Worm (Caenorhabditis elegans) whole organism, L2 larva: ENCODE data around the gene scl-1.

Experiments
- C34F6.9 ChIP-seq: fragments of 150-350 bp; optimal IDR thresholded peaks from 2 replicates; lab custom pipeline; 2014; ENCODE audit warnings: missing biosample characterization, missing genetic modification characterization
- F13H6.1 ChIP-seq: sonication (generic microtip); optimal IDR thresholded peaks from 2 replicates; lab custom pipeline; 2016; ENCODE audit warnings: missing genetic modification characterization, missing compliant biosample characterization
- Y55F3AM.14 ChIP-seq: fragments of 200-800 bp; sonication (Bioruptor generic); optimal IDR thresholded peaks from 2 replicates; lab custom pipeline; 2018; ENCODE audit warnings: mild to moderate bottlenecking, missing genetic modification characterization, missing compliant biosample characterization
- ZK546.5 ChIP-seq: sonication (generic microtip); optimal IDR thresholded peaks from 2 replicates; lab custom pipeline; 2017; ENCODE audit warnings: missing biosample characterization, missing genetic modification characterization
- alr-1 ChIP-seq: fragments of 150-350 bp; optimal IDR thresholded peaks from 2 replicates; lab custom pipeline; 2014; ENCODE audit warnings: missing biosample characterization, missing genetic modification characterization
- ama-1 ChIP-seq: fragments of 150-350 bp; optimal IDR thresholded peaks from 2 replicates; lab custom pipeline; 2018; ENCODE audit warnings: inconsistent platforms
- blmp-1 ChIP-seq: sonication (generic microtip); optimal IDR thresholded peaks from 2 replicates; lab custom pipeline; 2017; ENCODE audit warnings: missing genetic modification characterization, mild to moderate bottlenecking, missing compliant biosample characterization, antibody characterized with exemption, moderate library complexity; ENCODE audit not compliant: insufficient read depth
- crh-2 ChIP-seq: sonication (generic microtip); optimal IDR thresholded peaks from 2 replicates; lab custom pipeline; 2017; ENCODE audit warnings: missing biosample characterization, missing genetic modification characterization
- dmd-4 ChIP-seq: sonication (generic microtip); optimal IDR thresholded peaks from 2 replicates; lab custom pipeline; 2017; ENCODE audit warnings: missing biosample characterization, missing genetic modification characterization
- egl-27 ChIP-seq: sonication (generic microtip); optimal IDR thresholded peaks from 3 replicates; lab custom pipeline; 2017; ENCODE audit warnings: missing biosample characterization, missing genetic modification reagents, missing genetic modification characterization
- elt-1 ChIP-seq: fragments of 150-350 bp; optimal IDR thresholded peaks from 2 replicates; lab custom pipeline; 2014; ENCODE audit warnings: missing biosample characterization, missing genetic modification characterization
- elt-3 ChIP-seq: sonication (generic microtip); optimal IDR thresholded peaks from 2 replicates; lab custom pipeline; 2017; ENCODE audit warnings: missing biosample characterization, missing genetic modification characterization
- fos-1 ChIP-seq: fragments of 150-350 bp; optimal IDR thresholded peaks from 2 replicates; lab custom pipeline; 2014; ENCODE audit warnings: missing biosample characterization, missing genetic modification characterization
- gmeb-1 ChIP-seq: fragments of 150-350 bp; optimal IDR thresholded peaks from 2 replicates; lab custom pipeline; 2014; ENCODE audit warnings: missing biosample characterization, missing genetic modification characterization
- lin-11 ChIP-seq: fragments of 150-350 bp; sonication (generic microtip); optimal IDR thresholded peaks from 2 replicates; lab custom pipeline; 2014; ENCODE audit warnings: missing biosample characterization, missing genetic modification characterization, inconsistent platforms, mixed read lengths
- lin-13 ChIP-seq: fragments of 150-350 bp; optimal IDR thresholded peaks from 2 replicates; lab custom pipeline; 2014; ENCODE audit warnings: missing biosample characterization, missing genetic modification reagents, missing genetic modification characterization
- lin-39 ChIP-seq: fragments of 150-350 bp; optimal IDR thresholded peaks from 2 replicates; lab custom pipeline; 2014; ENCODE audit warnings: missing biosample characterization, missing genetic modification reagents, missing genetic modification characterization
- lsy-2 ChIP-seq, 2 experiments: fragments of 150-350 bp in 1 of 2; sonication (generic microtip) in 1 of 2; optimal IDR thresholded peaks; 2 replicates each; lab custom pipeline; 2014 to 2017; ENCODE audit warnings: missing biosample characterization in 2 of 2, missing genetic modification characterization in 2 of 2
- mab-5 ChIP-seq: fragments of 150-350 bp; optimal IDR thresholded peaks from 2 replicates; lab custom pipeline; 2014; ENCODE audit warnings: missing biosample characterization, missing genetic modification characterization
- mdl-1 ChIP-seq, 2 experiments: fragments of 150-350 bp in 1 of 2; sonication (generic microtip) in 1 of 2; optimal IDR thresholded peaks; 2 replicates each; lab custom pipeline; 2017; ENCODE audit warnings: missing biosample characterization in 2 of 2, missing genetic modification characterization in 2 of 2
- nhr-11 ChIP-seq: fragments of 150-350 bp; optimal IDR thresholded peaks from 2 replicates; lab custom pipeline; 2014; ENCODE audit warnings: missing biosample characterization, missing genetic modification characterization
- nhr-129 ChIP-seq: fragments of 150-350 bp; optimal IDR thresholded peaks from 2 replicates; lab custom pipeline; 2014; ENCODE audit warnings: missing biosample characterization, missing genetic modification characterization
- nhr-21 ChIP-seq: fragments of 150-350 bp; optimal IDR thresholded peaks from 2 replicates; lab custom pipeline; 2014; ENCODE audit warnings: missing biosample characterization, missing genetic modification characterization
- nhr-23 ChIP-seq: fragments of 150-350 bp; optimal IDR thresholded peaks from 2 replicates; lab custom pipeline; 2014; ENCODE audit warnings: missing biosample characterization, missing genetic modification reagents, missing genetic modification characterization
- nhr-237 ChIP-seq: fragments of 150-350 bp; optimal IDR thresholded peaks from 2 replicates; lab custom pipeline; 2014; ENCODE audit warnings: missing biosample characterization, missing genetic modification characterization
- nhr-25 ChIP-seq: fragments of 150-350 bp; sonication (generic microtip); optimal IDR thresholded peaks from 3 replicates; lab custom pipeline; 2014; ENCODE audit warnings: missing biosample characterization, missing genetic modification characterization
- nhr-77 ChIP-seq: fragments of 150-350 bp; optimal IDR thresholded peaks from 2 replicates; lab custom pipeline; 2014; ENCODE audit warnings: missing biosample characterization, missing genetic modification characterization
- sma-3 ChIP-seq: sonication (generic microtip); optimal IDR thresholded peaks from 2 replicates; lab custom pipeline; 2016; ENCODE audit warnings: missing genetic modification reagents, missing genetic modification characterization, missing compliant biosample characterization
- sma-9 ChIP-seq, 2 experiments: fragments of 150-350 bp in 1 of 2; sonication (generic microtip) in 1 of 2; optimal IDR thresholded peaks; 2 replicates each; lab custom pipeline; 2014 to 2016; ENCODE audit warnings: missing genetic modification characterization in 2 of 2, mild to moderate bottlenecking in 1 of 2, missing biosample characterization in 1 of 2, missing compliant biosample characterization in 1 of 2, missing genetic modification reagents in 1 of 2, moderate library complexity in 1 of 2
- snpc-4 ChIP-seq: fragments of 150-350 bp; optimal IDR thresholded peaks from 2 replicates; lab custom pipeline; 2014; ENCODE audit warnings: missing biosample characterization, missing genetic modification characterization
- unc-55 ChIP-seq: fragments of 150-350 bp; sonication (generic microtip); optimal IDR thresholded peaks from 3 replicates; lab custom pipeline; 2014; ENCODE audit warnings: missing biosample characterization, missing genetic modification reagents, missing genetic modification characterization
- ztf-1 ChIP-seq: fragments of 200-800 bp; sonication (Bioruptor generic); conservative IDR thresholded peaks from 2 replicates; pipeline ENCODE4 v1.3.6; 2022; ENCODE audit warnings: missing genetic modification characterization, missing compliant biosample characterization
- ztf-11 ChIP-seq: sonication (generic microtip); optimal IDR thresholded peaks from 2 replicates; lab custom pipeline; 2017; ENCODE audit warnings: missing biosample characterization, missing genetic modification characterization
- ztf-4 ChIP-seq: fragments of 150-350 bp; optimal IDR thresholded peaks from 2 replicates; lab custom pipeline; 2014; ENCODE audit warnings: missing biosample characterization, missing genetic modification characterization

Gene scl-1

DNA sequence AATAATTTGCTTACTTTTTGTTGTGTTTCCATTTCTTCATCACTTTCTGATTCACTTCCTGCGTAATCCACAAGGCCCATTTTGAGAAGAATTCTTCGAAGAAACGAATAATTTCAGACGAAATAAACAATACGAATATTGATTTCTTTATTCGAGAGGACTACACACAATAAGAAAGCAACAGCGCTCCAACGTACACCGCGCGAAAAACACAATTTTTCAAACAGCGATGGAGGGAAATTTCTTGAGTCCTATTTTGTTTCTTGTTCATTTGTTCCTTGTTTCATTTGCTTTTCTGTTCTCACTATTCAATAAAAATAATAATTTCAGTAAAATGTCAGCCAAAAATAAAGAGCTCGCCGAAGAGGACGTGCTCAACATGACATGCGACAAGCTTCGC is 37.6 kb downstream of the scl-1 start, which contains the start of the genes prcc-1 and C39E9.12 (continued):
- TF ChIP-seq ZK546.5 (tag; lab: Kevin White, UChicago), result no peak
- no peak for TF ChIP-seq lin-39 (tag; lab: Kevin White, UChicago)
- peak; percentile 47 for TF ChIP-seq sma-3
- TF ChIP-seq lsy-2 (tag; optimal IDR thresholded peaks at IDR 0.05; lab: Kevin White, UChicago), result peak; percentile 31 to 86
- TF ChIP-seq unc-55, result peak; percentile 94
- TF ChIP-seq elt-1 (tag; lab: Kevin White, UChicago), result no peak
- TF ChIP-seq fos-1 (tag; lab: Kevin White, UChicago), result peak; percentile 32
- TF ChIP-seq elt-3 (tag; lab: Kevin White, UChicago), result no peak
- TF ChIP-seq nhr-11 (tag; lab: Kevin White, UChicago), result no peak
- TF ChIP-seq ztf-11, result no peak
- TF ChIP-seq sma-9 (GFP tag; optimal IDR thresholded peaks at IDR 0.05; lab: Kevin White, UChicago), result peak; percentile 54
- no peak for TF ChIP-seq sma-9 (tag; optimal IDR thresholded peaks at IDR 0.05; lab: Kevin White, UChicago)
- TF ChIP-seq snpc-4 (tag; lab: Kevin White, UChicago), result peak; percentile 44
- TF ChIP-seq egl-27 (tag; lab: Kevin White, UChicago), result peak; percentile 6
- TF ChIP-seq C34F6.9 (tag; lab: Kevin White, UChicago), result peak; percentile 86
- peak; percentile 76 for TF ChIP-seq crh-2 (tag; lab: Kevin White, UChicago)
- no peak for TF ChIP-seq nhr-237

DNA sequence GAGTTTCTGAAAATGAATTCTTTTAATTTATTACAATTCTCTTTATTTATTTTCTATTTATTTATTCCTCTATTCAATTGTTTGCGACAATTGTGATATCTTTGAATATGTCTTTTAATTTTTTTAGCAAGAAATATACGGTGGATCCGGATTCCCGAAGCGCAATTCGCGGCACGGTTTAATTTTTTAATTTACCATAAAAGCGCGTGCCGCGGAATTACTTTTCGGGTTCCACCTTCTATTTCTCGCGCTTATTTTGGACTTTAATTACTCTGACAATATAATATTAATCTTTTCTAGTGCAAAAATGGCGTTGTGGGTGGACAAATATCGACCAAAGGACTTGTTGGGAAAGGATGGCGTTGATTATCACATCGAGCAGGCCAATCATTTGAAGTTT is 39.3 kb downstream of the scl-1 start, which contains the start of gene rfc-3:
Gene rfc-3, plus strand, starts transcription at position 301 of the 400 bp plus-strand sequence.
- TF ChIP-seq egl-27 (tag; lab: Kevin White, UChicago), result no peak
- TF ChIP-seq nhr-77, result no peak
- TF ChIP-seq gmeb-1 (tag; lab: Kevin White, UChicago), result no peak
- no peak for TF ChIP-seq lin-39 (tag; lab: Kevin White, UChicago)
- no peak for TF ChIP-seq unc-55

DNA sequence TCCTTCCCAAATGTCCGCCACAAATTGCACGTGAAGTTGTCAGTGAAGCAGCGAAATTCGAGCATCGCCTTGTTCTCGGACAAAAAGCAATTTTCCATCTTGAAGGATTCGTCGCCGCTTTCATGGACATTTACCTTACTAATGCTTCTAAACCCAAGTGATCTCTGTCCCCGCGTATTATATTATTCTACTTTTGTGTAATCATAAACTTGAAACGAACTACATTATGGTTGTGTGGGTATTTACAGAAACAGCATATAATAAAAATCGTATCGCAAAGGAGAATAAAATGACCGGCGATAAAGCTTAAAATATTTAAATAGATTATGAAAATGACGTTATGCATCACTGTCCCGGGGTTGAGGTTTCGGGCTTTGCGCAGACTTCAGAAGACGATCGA is 40.7 kb downstream of the scl-1 start:
- TF ChIP-seq gmeb-1 (tag; lab: Kevin White, UChicago), result no peak
- no peak for TF ChIP-seq alr-1 (tag; lab: Kevin White, UChicago)
- peak; percentile 27 for TF ChIP-seq nhr-129
- TF ChIP-seq nhr-21 (tag; lab: Kevin White, UChicago), result no peak
- TF ChIP-seq mab-5, result no peak

DNA sequence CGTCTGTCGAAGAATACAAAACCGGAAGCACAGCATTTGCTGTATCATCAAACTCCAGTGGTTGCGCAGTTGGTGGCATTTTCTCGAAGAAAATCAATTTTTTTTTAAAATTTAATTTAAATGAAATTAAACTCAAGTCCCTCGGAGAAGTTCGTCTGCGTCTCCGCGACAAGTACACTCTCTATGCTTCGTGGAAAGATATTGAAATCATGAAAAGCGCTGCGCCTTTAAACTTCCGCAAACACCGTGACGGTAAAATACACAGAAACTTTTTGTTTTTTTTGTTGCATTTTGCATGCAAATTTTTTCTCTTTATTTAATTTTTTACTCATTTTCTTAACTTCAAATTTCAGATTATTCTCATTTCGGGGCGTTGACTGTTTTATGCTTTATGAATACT is 42.5 kb downstream of the scl-1 start, which contains the start of the genes dli-1, tin-9.2 and exos-4.1:
Gene dli-1, minus strand, starts transcription at position 141 of the 400 bp plus-strand sequence.
Gene tin-9.2, plus strand, starts transcription at position 344 of the 400 bp plus-strand sequence.
Gene exos-4.1, plus strand, starts transcription at position 348 of the 400 bp plus-strand sequence.
- TF ChIP-seq lsy-2 (tag; optimal IDR thresholded peaks at IDR 0.05; lab: Kevin White, UChicago) (peak; percentile 65 to 90), nhr-23 (no peak), C34F6.9 (tag; lab: Kevin White, UChicago) (peak; percentile 91), Y55F3AM.14 (no peak), ztf-4 (tag; lab: Kevin White, UChicago) (no peak), lin-11 (tag; lab: Kevin White, UChicago) (peak; percentile 23), crh-2 (tag; lab: Kevin White, UChicago) (peak; percentile 82), ZK546.5 (tag; lab: Kevin White, UChicago) (peak; percentile 19), fos-1 (tag; lab: Kevin White, UChicago) (peak; percentile 47), nhr-25 (tag; lab: Kevin White, UChicago) (peak; percentile 65), sma-3 (peak; percentile 40), lin-13 (GFP tag; lab: Kevin White, UChicago) (peak; percentile 66), mab-5 (peak; percentile 67), nhr-129 (peak; percentile 90), dmd-4 (tag; lab: Kevin White, UChicago) (no peak), ztf-1 (no peak), gmeb-1 (tag; lab: Kevin White, UChicago) (peak; percentile 84), F13H6.1 (tag; lab: Kevin White, UChicago) (peak; percentile 53), blmp-1 (tag; lab: Kevin White, UChicago) (peak; percentile 6), ama-1 (lab: Kevin White, UChicago) (peak; percentile 8), nhr-21 (tag; lab: Kevin White, UChicago) (no peak), mdl-1 (tag; optimal IDR thresholded peaks at IDR 0.05; lab: Kevin White, UChicago) (peak in 1 of 2 experiments; percentile 5), unc-55 (peak; percentile 89)
